Fruit fly (Drosophila melanogaster) S2 (cell line): ENCODE results near the gene tgy.

Source experiments
- CG8478 ChIP-seq: fragments of >200 bp; optimal IDR thresholded peaks from 2 replicates; lab custom pipeline; 2018
- CTCF ChIP-seq, 2 experiments: fragments of >200 bp; optimal IDR thresholded peaks; 2 replicates each; lab custom pipeline; 2018

DNA sequence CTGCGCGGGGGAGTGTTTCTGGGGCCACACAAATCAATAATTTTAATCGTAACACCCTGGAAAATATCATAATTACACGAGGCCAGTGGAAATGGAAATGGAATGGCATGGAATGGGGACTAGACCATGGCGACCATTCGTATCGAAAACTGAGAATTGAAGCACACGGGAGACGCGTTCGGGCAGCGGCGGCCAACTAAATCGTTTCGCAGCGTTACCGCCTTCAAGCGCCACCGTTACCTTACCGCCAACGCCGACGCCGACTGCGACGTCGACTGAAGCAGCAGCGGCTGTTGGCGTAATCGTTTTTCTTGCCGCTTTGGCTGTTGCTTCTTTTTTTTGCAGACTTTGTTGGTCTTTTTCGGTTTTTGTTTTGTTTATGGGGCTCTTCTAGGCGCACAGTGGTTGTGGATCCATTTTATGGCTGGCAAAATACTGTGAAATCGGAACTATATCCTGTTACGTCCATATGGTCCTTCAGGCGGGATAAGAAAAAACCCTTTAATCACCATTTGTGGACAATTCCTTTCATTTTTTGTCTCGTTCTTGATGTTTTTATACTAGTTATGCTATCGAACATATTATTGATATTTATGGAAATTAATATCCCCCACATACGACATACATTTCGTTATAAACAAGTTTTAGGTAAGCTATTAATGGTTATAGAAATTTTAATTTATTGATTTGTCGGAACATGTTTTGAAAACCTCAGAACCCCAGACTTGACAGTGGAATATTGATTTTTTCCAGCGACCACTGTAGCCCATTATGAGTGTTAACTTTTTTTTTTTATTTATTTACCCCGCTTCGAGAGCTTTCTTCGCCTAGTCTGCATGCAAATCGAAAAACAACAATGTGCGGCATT lies 38.3 kb upstream of the tgy start:
- TF ChIP-seq CG8478 (peak; percentile 36), CTCF (optimal IDR thresholded peaks at IDR 0.05; lab: Kevin White, UChicago) (no peak)
